Worm (Caenorhabditis elegans): ENCODE data around the gene trap-2.

trap-2 gene

DNA sequence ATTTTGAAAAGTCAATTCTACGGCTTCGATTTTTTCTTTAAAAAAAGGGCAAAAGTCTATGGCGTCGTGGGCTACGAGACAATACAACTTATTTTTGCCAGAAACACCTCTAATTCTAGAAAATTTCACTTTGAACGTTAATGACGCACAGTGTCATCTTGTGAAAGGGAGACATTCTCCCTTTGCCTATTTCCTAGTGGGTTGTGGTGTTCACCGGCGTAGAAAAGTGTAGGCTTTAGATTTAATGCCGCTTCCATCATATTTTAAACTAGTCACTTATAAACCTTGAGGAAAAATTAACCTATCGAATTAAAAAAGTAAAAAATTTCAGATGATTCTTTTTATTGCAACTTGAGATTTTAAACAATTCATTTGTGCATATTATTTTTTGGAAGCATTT, 17.5 kb upstream of the trap-2 start (continued):
- TF ChIP-seq nhr-11 (tag; optimal IDR thresholded peaks at IDR 0.05) (no peak), C16A3.4 (tag; optimal IDR thresholded peaks at IDR 0.05) (peak; percentile 8), fkh-10 (GFP tag; optimal IDR thresholded peaks at IDR 0.05) (no peak), fkh-4 (tag; optimal IDR thresholded peaks at IDR 0.05; ENCODE audit: borderline replicate concordance) (no peak), mef-2 (tag; optimal IDR thresholded peaks at IDR 0.05) (no peak), nhr-28 (tag; optimal IDR thresholded peaks at IDR 0.05) (no peak), swsn-7 (tag; optimal IDR thresholded peaks at IDR 0.05) (peak; percentile 34), nhr-47 (tag; optimal IDR thresholded peaks at IDR 0.05) (peak; percentile 68), nhr-20 (tag; optimal IDR thresholded peaks at IDR 0.05) (peak; percentile 26), unc-98 (GFP tag; IDR thresholded peaks at IDR 0.05) (no peak), skn-1 (tag; optimal IDR thresholded peaks at IDR 0.05) (no peak), unc-62 (GFP tag; optimal IDR thresholded peaks at IDR 0.05) (no peak), jun-1 (tag; optimal IDR thresholded peaks at IDR 0.05) (no peak), elt-3 (tag; optimal IDR thresholded peaks at IDR 0.05) (no peak), lir-3 (tag; optimal IDR thresholded peaks at IDR 0.05; ENCODE audit: poor library complexity) (no peak), ceh-63 (GFP tag; optimal IDR thresholded peaks at IDR 0.05) (no peak), nhr-71 (tag; optimal IDR thresholded peaks at IDR 0.05) (no peak), lin-15B (tag; optimal IDR thresholded peaks at IDR 0.05) (no peak), ztf-4 (tag; optimal IDR thresholded peaks at IDR 0.05) (no peak), egl-27 (tag; optimal IDR thresholded peaks at IDR 0.05) (no peak), pax-3 (tag; optimal IDR thresholded peaks at IDR 0.05) (no peak), blmp-1 (tag; optimal IDR thresholded peaks at IDR 0.05) (no peak), ama-1 (optimal IDR thresholded peaks at IDR 0.05) (no peak), fos-1 (tag; optimal IDR thresholded peaks at IDR 0.05) (no peak), C04F5.9 (tag; optimal IDR thresholded peaks at IDR 0.05) (no peak), isw-1 (GFP tag; IDR thresholded peaks at IDR 0.05) (no peak), nhr-76 (tag; optimal IDR thresholded peaks at IDR 0.05) (no peak), ceh-88 (GFP tag; IDR thresholded peaks at IDR 0.05) (no peak), sptf-1 (tag; optimal IDR thresholded peaks at IDR 0.05) (no peak), lin-39 (tag; optimal IDR thresholded peaks at IDR 0.05) (no peak), hlh-4 (tag; optimal IDR thresholded peaks at IDR 0.05) (no peak), irx-1 (tag; optimal IDR thresholded peaks at IDR 0.05) (peak; percentile 13), grh-1 (GFP tag; IDR thresholded peaks at IDR 0.05) (no peak), dsc-1 (tag; optimal IDR thresholded peaks at IDR 0.05) (peak; percentile 75), aha-1 (tag; optimal IDR thresholded peaks at IDR 0.05) (no peak), efl-3 (GFP tag; optimal IDR thresholded peaks at IDR 0.05) (no peak), ceh-90 (tag; optimal IDR thresholded peaks at IDR 0.05) (no peak), snpc-4 (tag; optimal IDR thresholded peaks at IDR 0.05) (no peak), unc-86 (tag; optimal IDR thresholded peaks at IDR 0.05) (no peak), lsy-2 (tag; optimal IDR thresholded peaks at IDR 0.05) (no peak), nhr-90 (tag; optimal IDR thresholded peaks at IDR 0.05; ENCODE audit: poor library complexity) (peak; percentile 58), ces-1 (GFP tag; optimal IDR thresholded peaks at IDR 0.05) (no peak), ztf-11 (tag; optimal IDR thresholded peaks at IDR 0.05) (no peak), tbx-2 (tag; optimal IDR thresholded peaks at IDR 0.05) (peak; percentile 11), tlp-1 (tag; optimal IDR thresholded peaks at IDR 0.05) (no peak), lin-35 (GFP tag; optimal IDR thresholded peaks at IDR 0.05) (no peak), lin-13 (GFP tag; optimal IDR thresholded peaks at IDR 0.05) (no peak), zag-1 (tag; optimal IDR thresholded peaks at IDR 0.05) (no peak)
